Fruit fly (Drosophila melanogaster): Measurements from ENCODE around the gene CG13101.

Gene CG13101

DNA sequence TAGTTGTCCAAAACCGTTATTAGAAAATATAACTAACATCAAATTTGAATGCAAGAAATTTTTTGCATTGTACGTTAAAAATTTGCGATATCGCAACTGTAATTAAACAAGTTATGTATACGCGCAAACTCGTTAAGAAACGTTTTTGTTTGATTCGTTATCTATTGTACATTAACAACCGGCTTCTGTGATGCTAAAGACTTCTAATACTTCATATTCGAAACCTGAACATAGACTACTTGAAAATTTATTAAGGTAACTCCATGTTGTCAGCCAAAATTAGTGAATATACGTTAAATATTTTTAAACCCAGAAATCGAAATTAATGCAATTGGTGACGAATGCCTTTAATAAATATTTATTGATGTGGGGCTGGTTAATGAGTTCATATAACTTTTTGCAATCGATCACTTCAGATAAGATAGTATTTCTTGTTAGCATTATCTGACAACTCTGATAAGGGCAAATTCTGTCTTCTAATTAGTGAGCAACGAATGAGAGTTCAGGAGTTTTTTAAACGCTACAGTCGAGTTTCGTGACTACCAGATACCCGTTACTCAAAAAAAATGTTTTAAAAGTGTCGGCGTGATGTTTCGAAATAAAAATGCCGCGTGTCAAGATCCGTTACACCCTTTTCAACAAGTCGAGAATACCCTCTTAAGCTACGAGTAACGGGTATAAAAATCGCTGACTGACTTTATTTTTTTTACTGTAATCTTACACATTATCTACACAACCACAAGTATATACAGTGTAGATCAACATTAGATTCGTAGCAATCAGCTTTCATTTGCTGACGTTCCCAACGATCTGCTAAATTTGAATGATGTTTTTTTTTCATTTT lies 32.3 kb downstream of the CG13101 start (continued):
- no peak for TF ChIP-seq Bteb2 (GFP tag; optimal IDR thresholded peaks at IDR 0.05)
- peak; percentile 49; the same call in 1 of the 3 replicates for TF ChIP-seq Mrtf (GFP tag; IDR thresholded peaks at IDR 0.05)
- peak; percentile 24 for TF ChIP-seq dm (GFP tag; optimal IDR thresholded peaks at IDR 0.05)
- no peak for TF ChIP-seq Doc3 (GFP tag; IDR thresholded peaks at IDR 0.05; ENCODE audit: partially characterized antibody)
- peak; percentile 35; the same call in 1 of the 2 replicates for TF ChIP-seq danr (GFP tag; IDR thresholded peaks at IDR 0.05)
- TF ChIP-seq CTCF (GFP tag; optimal IDR thresholded peaks at IDR 0.05) = peak; percentile 76
- TF ChIP-seq CG6683 (GFP tag; optimal IDR thresholded peaks at IDR 0.05) = no peak
- TF ChIP-seq CG12744 (GFP tag; optimal IDR thresholded peaks at IDR 0.05) = peak; percentile 41
- peak; percentile 77 for TF ChIP-seq Drgx (GFP tag; IDR thresholded peaks at IDR 0.05)
- peak; percentile 10 for TF ChIP-seq wek (GFP tag; optimal IDR thresholded peaks at IDR 0.05)
- TF ChIP-seq slp2 (GFP tag; optimal IDR thresholded peaks at IDR 0.05) = no peak
- TF ChIP-seq pnt (GFP tag; optimal IDR thresholded peaks at IDR 0.05) = no peak
- TF ChIP-seq Opbp (GFP tag; IDR thresholded peaks at IDR 0.05; ENCODE audit: partially characterized antibody) = peak; percentile 76; the same call in 2 of the 3 replicates
- TF ChIP-seq CG3838 (GFP tag; optimal IDR thresholded peaks at IDR 0.05) = no peak
- no peak for TF ChIP-seq Awh (GFP tag; IDR thresholded peaks at IDR 0.05)
- no peak for TF ChIP-seq Bdp1 (GFP tag; optimal IDR thresholded peaks at IDR 0.05)
- TF ChIP-seq BEAF-32 (GFP tag; optimal IDR thresholded peaks at IDR 0.05) = peak; percentile 11
- no peak for TF ChIP-seq dati (GFP tag; IDR thresholded peaks at IDR 0.05)
- TF ChIP-seq CG10979 (tag; optimal IDR thresholded peaks at IDR 0.05) = peak; percentile 27
- TF ChIP-seq HLH54F (GFP tag; optimal IDR thresholded peaks at IDR 0.05) = peak; percentile 49
- TF ChIP-seq unc-4 (GFP tag; IDR thresholded peaks at IDR 0.05; ENCODE audit: partially characterized antibody) = no peak
- no peak for TF ChIP-seq CG17912 (GFP tag; optimal IDR thresholded peaks at IDR 0.05)
- TF ChIP-seq lilli (GFP tag; optimal IDR thresholded peaks at IDR 0.05) = peak; percentile 68
- no peak for TF ChIP-seq jing (GFP tag; optimal IDR thresholded peaks at IDR 0.05)
- TF ChIP-seq CG11560 (tag; IDR thresholded peaks at IDR 0.05) = no peak
- peak; percentile 9 for TF ChIP-seq mam (GFP tag; optimal IDR thresholded peaks at IDR 0.05)
- TF ChIP-seq CG32772 (GFP tag; IDR thresholded peaks at IDR 0.05) = peak; percentile 67
- peak; percentile 56 for TF ChIP-seq CG12769 (tag; optimal IDR thresholded peaks at IDR 0.05)
- no peak for TF ChIP-seq CG9797 (GFP tag; optimal IDR thresholded peaks at IDR 0.05)
- peak; percentile 38 for TF ChIP-seq caup (GFP tag; optimal IDR thresholded peaks at IDR 0.05; ENCODE audit: severe bottlenecking)
- peak; percentile 36 for TF ChIP-seq CG11504 (tag; optimal IDR thresholded peaks at IDR 0.05)
- TF ChIP-seq ash1 (GFP tag; optimal IDR thresholded peaks at IDR 0.05) = no peak
- no peak for TF ChIP-seq tup (GFP tag; optimal IDR thresholded peaks at IDR 0.05)
- TF ChIP-seq CG4854 (GFP tag; optimal IDR thresholded peaks at IDR 0.05) = no peak
- TF ChIP-seq CG2116 (GFP tag; optimal IDR thresholded peaks at IDR 0.05) = no peak
- no peak for TF ChIP-seq CG30020 (tag; optimal IDR thresholded peaks at IDR 0.05)
- TF ChIP-seq wor (GFP tag; IDR thresholded peaks at IDR 0.05) = no peak
- TF ChIP-seq CG9215 (GFP tag; IDR thresholded peaks at IDR 0.05) = no peak; the same call in 1 of the 2 replicates
- peak; percentile 37; the same call in 1 of the 2 replicates for TF ChIP-seq CG3847 (GFP tag; IDR thresholded peaks at IDR 0.05)
- peak; percentile 36 for TF ChIP-seq CG9727 (GFP tag; optimal IDR thresholded peaks at IDR 0.05)
- no peak for TF ChIP-seq CG7928 (GFP tag; optimal IDR thresholded peaks at IDR 0.05)
- no peak for TF ChIP-seq CG1647 (GFP tag; optimal IDR thresholded peaks at IDR 0.05)
- TF ChIP-seq E2f2 (GFP tag; IDR thresholded peaks at IDR 0.05) = peak; percentile 58
- TF ChIP-seq Oli (tag; optimal IDR thresholded peaks at IDR 0.05) = peak; percentile 31
- TF ChIP-seq Kr (GFP tag; optimal IDR thresholded peaks at IDR 0.05) = no peak
- TF ChIP-seq gsb (GFP tag; IDR thresholded peaks at IDR 0.05) = no peak
- peak; percentile 34; the same call in 1 of the 2 replicates for TF ChIP-seq E2f1 (GFP tag; IDR thresholded peaks at IDR 0.05)
- TF ChIP-seq CG14441 (GFP tag; IDR thresholded peaks at IDR 0.05) = peak; percentile 56
- TF ChIP-seq en (GFP tag; optimal IDR thresholded peaks at IDR 0.05) = no peak
- TF ChIP-seq cato (GFP tag; optimal IDR thresholded peaks at IDR 0.05; ENCODE audit: borderline replicate concordance) = no peak
